Worm (Caenorhabditis elegans) whole organism, L2 larva: ENCODE measurements around the gene shl-1.

ENCODE experiments used
- alr-1 ChIP-seq: fragments of 150-350 bp; optimal IDR thresholded peaks from 2 replicates; lab custom pipeline; 2014; ENCODE audit warnings: missing biosample characterization, missing genetic modification characterization
- aly-2 ChIP-seq: fragments of 150-350 bp; optimal IDR thresholded peaks from 2 replicates; lab custom pipeline; 2014; ENCODE audit warnings: missing biosample characterization, missing genetic modification characterization
- ama-1 ChIP-seq: fragments of 150-350 bp; optimal IDR thresholded peaks from 2 replicates; lab custom pipeline; 2018; ENCODE audit warnings: inconsistent platforms
- ceh-16 ChIP-seq: fragments of 150-350 bp; optimal IDR thresholded peaks from 2 replicates; lab custom pipeline; 2014; ENCODE audit warnings: missing biosample characterization, missing genetic modification characterization
- fos-1 ChIP-seq: fragments of 150-350 bp; optimal IDR thresholded peaks from 2 replicates; lab custom pipeline; 2014; ENCODE audit warnings: missing biosample characterization, missing genetic modification characterization
- lsy-2 ChIP-seq, 2 experiments: fragments of 150-350 bp in 1 of 2; sonication (generic microtip) in 1 of 2; optimal IDR thresholded peaks; 2 replicates each; lab custom pipeline; 2014 to 2017; ENCODE audit warnings: missing biosample characterization in 2 of 2, missing genetic modification characterization in 2 of 2
- mdl-1 ChIP-seq, 2 experiments: fragments of 150-350 bp in 1 of 2; sonication (generic microtip) in 1 of 2; optimal IDR thresholded peaks; 2 replicates each; lab custom pipeline; 2017; ENCODE audit warnings: missing biosample characterization in 2 of 2, missing genetic modification characterization in 2 of 2
- nhr-10 ChIP-seq: sonication (generic microtip); optimal IDR thresholded peaks from 2 replicates; lab custom pipeline; 2017; ENCODE audit warnings: missing biosample characterization, missing genetic modification characterization
- nhr-12 ChIP-seq: fragments of 150-350 bp; optimal IDR thresholded peaks from 2 replicates; lab custom pipeline; 2014; ENCODE audit warnings: missing biosample characterization, missing genetic modification characterization
- nhr-77 ChIP-seq: fragments of 150-350 bp; optimal IDR thresholded peaks from 2 replicates; lab custom pipeline; 2014; ENCODE audit warnings: missing biosample characterization, missing genetic modification characterization
- sma-9 ChIP-seq, 2 experiments: fragments of 150-350 bp in 1 of 2; sonication (generic microtip) in 1 of 2; optimal IDR thresholded peaks; 2 replicates each; lab custom pipeline; 2014 to 2016; ENCODE audit warnings: missing genetic modification characterization in 2 of 2, mild to moderate bottlenecking in 1 of 2, missing biosample characterization in 1 of 2, missing compliant biosample characterization in 1 of 2, missing genetic modification reagents in 1 of 2, moderate library complexity in 1 of 2
- snpc-4 ChIP-seq: fragments of 150-350 bp; optimal IDR thresholded peaks from 2 replicates; lab custom pipeline; 2014; ENCODE audit warnings: missing biosample characterization, missing genetic modification characterization
- unc-39 ChIP-seq: fragments of 150-350 bp; optimal IDR thresholded peaks from 2 replicates; lab custom pipeline; 2014; ENCODE audit warnings: missing biosample characterization, missing genetic modification characterization
- unc-62 ChIP-seq: fragments of 150-350 bp; optimal IDR thresholded peaks from 2 replicates; lab custom pipeline; 2014; ENCODE audit warnings: missing biosample characterization, missing genetic modification reagents, missing genetic modification characterization

DNA sequence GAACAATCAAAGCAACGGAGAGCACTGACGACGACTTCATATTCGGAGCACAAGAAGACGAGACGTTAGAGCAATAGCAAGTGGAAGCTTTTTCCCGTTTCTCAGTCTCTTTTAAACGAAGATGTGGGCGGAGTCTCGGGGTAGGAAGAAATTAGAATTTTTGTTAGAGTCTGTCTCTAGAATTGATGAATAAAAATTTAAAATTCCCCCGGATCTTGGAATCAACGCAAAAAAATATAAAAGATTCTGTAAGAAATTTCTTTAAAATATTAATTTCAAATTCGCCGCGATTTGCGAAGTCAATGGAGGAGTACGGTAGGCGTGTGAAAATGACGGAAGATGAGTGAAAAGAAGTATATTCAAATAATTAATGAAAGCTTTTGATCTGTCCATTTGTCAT, 29.6 kb upstream of the shl-1 start, which contains the start of gene nlp-71:
- TF ChIP-seq alr-1 (no peak), nhr-12 (tag; lab: Kevin White, UChicago) (no peak), ceh-16 (no peak), ama-1 (lab: Kevin White, UChicago) (no peak), lsy-2 (tag; optimal IDR thresholded peaks at IDR 0.05; lab: Kevin White, UChicago) (no peak), sma-9 (GFP tag; optimal IDR thresholded peaks at IDR 0.05; lab: Kevin White, UChicago) (no peak), sma-9 (tag; optimal IDR thresholded peaks at IDR 0.05; lab: Kevin White, UChicago) (no peak), nhr-10 (tag; lab: Kevin White, UChicago) (no peak), snpc-4 (no peak), mdl-1 (tag; optimal IDR thresholded peaks at IDR 0.05; lab: Kevin White, UChicago) (no peak), aly-2 (tag; lab: Kevin White, UChicago) (no peak), nhr-77 (no peak), unc-62 (GFP tag; lab: Kevin White, UChicago) (no peak), unc-39 (tag; lab: Kevin White, UChicago) (no peak), fos-1 (tag; lab: Kevin White, UChicago) (no peak)
